Fruit fly (Drosophila melanogaster): ENCODE results near the gene Gip.

DNA sequence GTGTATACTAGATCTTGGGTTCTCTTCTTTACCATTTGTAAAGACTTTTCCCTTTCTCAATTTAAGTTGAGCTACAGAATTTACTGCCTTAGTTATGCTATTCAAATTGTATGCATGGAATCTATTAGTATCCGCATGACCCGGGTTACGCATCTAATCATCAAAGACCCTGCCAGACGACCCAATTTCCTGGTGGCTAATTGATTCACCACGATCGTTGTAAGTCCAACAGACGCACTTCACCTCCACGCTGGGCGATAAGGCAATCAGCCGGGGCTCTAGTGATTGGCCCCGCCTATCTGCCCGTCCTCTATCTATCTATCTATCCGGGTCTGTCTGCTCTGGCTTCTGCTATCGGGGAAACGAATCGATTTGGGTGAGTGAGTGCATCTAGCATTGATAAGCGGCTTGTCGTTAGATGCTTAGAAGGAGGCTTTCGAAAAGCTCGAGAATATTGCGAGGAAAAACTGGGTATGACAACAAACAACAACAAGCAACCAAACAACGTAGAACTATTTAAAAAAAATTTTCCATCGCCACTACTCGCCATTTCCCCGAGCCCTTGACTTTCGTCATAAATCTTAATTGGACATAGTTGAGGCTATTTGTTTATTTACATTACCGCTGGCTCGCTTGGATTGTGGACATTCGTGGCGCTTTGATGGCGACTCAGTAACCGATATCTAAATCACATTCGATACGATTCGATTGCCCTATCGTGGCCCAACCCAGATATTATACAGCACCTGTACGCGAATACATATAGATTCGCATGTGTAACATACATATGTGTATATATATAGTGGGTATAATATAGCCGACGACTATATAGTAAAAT lies 40.7 kb upstream of the Gip start:
- TF ChIP-seq psq (optimal IDR thresholded peaks at IDR 0.05) (no peak), Sin3A (optimal IDR thresholded peaks at IDR 0.05) (no peak), ttk (optimal IDR thresholded peaks at IDR 0.05) (no peak), h (optimal IDR thresholded peaks at IDR 0.05) (no peak)

Data from Kc167 (cell line).